Fruit fly (Drosophila melanogaster) whole organism, embryonic: Measurements from ENCODE around the gene Vps39.

Experiments used
- Aef1 ChIP-seq: fragments of 200-800 bp; sonication (Bioruptor generic); IDR thresholded peaks from 3 replicates; pipeline ENCODE4 v1.3.6; 2022; ENCODE audit warnings: missing biosample characterization, missing genetic modification characterization
- BEAF-32 ChIP-seq: fragments of 200-800 bp; sonication (Bioruptor generic); optimal IDR thresholded peaks from 3 replicates; lab custom pipeline; 2017; ENCODE audit warnings: missing biosample characterization, missing genetic modification characterization, mild to moderate bottlenecking, moderate library complexity, missing genetic modification reagents
- Blimp-1 ChIP-seq: fragments of 200-800 bp; sonication (Bioruptor generic); optimal IDR thresholded peaks from 3 replicates; lab custom pipeline; 2018; ENCODE audit warnings: missing biosample characterization, missing genetic modification characterization, mild to moderate bottlenecking, moderate library complexity, missing genetic modification reagents
- C15 ChIP-seq: fragments of 200-800 bp; sonication (Bioruptor generic); IDR thresholded peaks from 3 replicates; pipeline ENCODE4 v1.3.6; 2022; ENCODE audit warnings: missing biosample characterization, missing genetic modification characterization
- CG10274 ChIP-seq: fragments of 200-800 bp; sonication (Bioruptor generic); optimal IDR thresholded peaks from 3 replicates; lab custom pipeline; 2017; ENCODE audit warnings: missing biosample characterization, mild to moderate bottlenecking, missing genetic modification characterization
- CG10321 ChIP-seq: fragments of 200-800 bp; sonication (Bioruptor generic); IDR thresholded peaks from 2 replicates; pipeline ENCODE4 v1.3.6; 2022; ENCODE audit warnings: missing biosample characterization, missing genetic modification characterization
- CG10565 ChIP-seq: fragments of 200-800 bp; sonication (Bioruptor generic); optimal IDR thresholded peaks from 3 replicates; lab custom pipeline; 2016; ENCODE audit warnings: missing biosample characterization, mild to moderate bottlenecking, missing genetic modification characterization
- CG10979 ChIP-seq: fragments of 200-800 bp; sonication (Bioruptor generic); optimal IDR thresholded peaks from 2 replicates; lab custom pipeline; 2018; ENCODE audit warnings: missing biosample characterization, mild to moderate bottlenecking, missing genetic modification characterization, moderate library complexity
- CG11398 ChIP-seq: fragments of 200-800 bp; sonication (Bioruptor generic); optimal IDR thresholded peaks from 2 replicates; lab custom pipeline; 2016; ENCODE audit warnings: missing biosample characterization, missing genetic modification characterization
- CG12942 ChIP-seq: fragments of 200-800 bp; sonication (Bioruptor generic); optimal IDR thresholded peaks from 3 replicates; lab custom pipeline; 2016; ENCODE audit warnings: missing biosample characterization, missing genetic modification characterization
- CG30020 ChIP-seq: fragments of 200-800 bp; optimal IDR thresholded peaks from 2 replicates; lab custom pipeline; 2019; ENCODE audit warnings: missing biosample characterization, mild to moderate bottlenecking, missing genetic modification characterization, moderate library complexity
- CG3163 ChIP-seq: fragments of 200-800 bp; sonication (Bioruptor generic); optimal IDR thresholded peaks from 3 replicates; lab custom pipeline; 2016; ENCODE audit warnings: missing biosample characterization, missing genetic modification characterization
- CG32767 ChIP-seq: fragments of 200-800 bp; sonication (Bioruptor generic); IDR thresholded peaks from 2 replicates; pipeline ENCODE4 v1.3.6; 2022; ENCODE audit warnings: missing biosample characterization, missing genetic modification characterization
- CG4424 ChIP-seq: fragments of 200-800 bp; sonication (Bioruptor generic); optimal IDR thresholded peaks from 3 replicates; lab custom pipeline; 2016; ENCODE audit warnings: missing biosample characterization, missing genetic modification characterization
- CG4617 ChIP-seq: fragments of 200-800 bp; sonication (Bioruptor generic); optimal IDR thresholded peaks from 3 replicates; lab custom pipeline; 2016; ENCODE audit warnings: missing biosample characterization, missing genetic modification characterization, borderline replicate concordance
- CG4730 ChIP-seq: fragments of 200-800 bp; sonication (Bioruptor generic); IDR thresholded peaks from 2 replicates; pipeline ENCODE4 v1.3.6; 2022; ENCODE audit warnings: missing biosample characterization, missing genetic modification characterization
- CG4820 ChIP-seq: fragments of 200-800 bp; sonication (Bioruptor generic); optimal IDR thresholded peaks from 3 replicates; lab custom pipeline; 2016; ENCODE audit warnings: missing biosample characterization, missing genetic modification characterization
- CG5953 ChIP-seq: fragments of 200-800 bp; sonication (Bioruptor generic); IDR thresholded peaks from 2 replicates; pipeline ENCODE4 v1.3.6; 2022; ENCODE audit warnings: missing biosample characterization, missing genetic modification characterization
- CG7987 ChIP-seq: fragments of 200-800 bp; sonication (Bioruptor generic); optimal IDR thresholded peaks from 2 replicates; lab custom pipeline; 2018; ENCODE audit warnings: missing biosample characterization, mild to moderate bottlenecking, missing genetic modification characterization, moderate library complexity
- CG8478 ChIP-seq: fragments of >200 bp; optimal IDR thresholded peaks from 2 replicates; lab custom pipeline; 2018
- CTCF ChIP-seq: fragments of 200-800 bp; sonication (Bioruptor generic); optimal IDR thresholded peaks from 2 replicates; lab custom pipeline; 2017; ENCODE audit warnings: missing biosample characterization, mild to moderate bottlenecking, missing genetic modification characterization, moderate library complexity
- D19B ChIP-seq: fragments of 200-800 bp; sonication (Bioruptor generic); optimal IDR thresholded peaks from 2 replicates; lab custom pipeline; 2017; ENCODE audit warnings: missing biosample characterization, mild to moderate bottlenecking, missing genetic modification characterization
- Dek ChIP-seq: fragments of 200-800 bp; sonication (Bioruptor generic); optimal IDR thresholded peaks from 3 replicates; lab custom pipeline; 2019; ENCODE audit warnings: missing biosample characterization, mild to moderate bottlenecking, missing genetic modification characterization, moderate library complexity
- Doc3 ChIP-seq: fragments of 200-800 bp; sonication (Bioruptor generic); IDR thresholded peaks from 3 replicates; pipeline ENCODE4 v1.3.6; 2022; ENCODE audit warnings: missing biosample characterization, missing genetic modification characterization; ENCODE audit not compliant: partially characterized antibody
- E2f1 ChIP-seq: fragments of 200-800 bp; sonication (Bioruptor generic); IDR thresholded peaks from 2 replicates; pipeline ENCODE4 v1.3.6; 2022; ENCODE audit warnings: missing biosample characterization, missing genetic modification characterization
- Fer3 ChIP-seq: fragments of 200-800 bp; sonication (Bioruptor generic); optimal IDR thresholded peaks from 2 replicates; lab custom pipeline; 2018; ENCODE audit warnings: missing biosample characterization, mild to moderate bottlenecking, missing genetic modification characterization, moderate library complexity
- HmgZ ChIP-seq: fragments of 200-800 bp; sonication (Bioruptor generic); optimal IDR thresholded peaks from 2 replicates; lab custom pipeline; 2018; ENCODE audit warnings: missing biosample characterization, mild to moderate bottlenecking, missing genetic modification characterization
- Hmr ChIP-seq: fragments of 200-800 bp; sonication (Bioruptor generic); optimal IDR thresholded peaks from 3 replicates; lab custom pipeline; 2017; ENCODE audit warnings: mild to moderate bottlenecking, missing biosample characterization, missing genetic modification reagents, missing genetic modification characterization
- Hr3 ChIP-seq: fragments of 200-800 bp; sonication (Bioruptor generic); optimal IDR thresholded peaks from 3 replicates; lab custom pipeline; 2016; ENCODE audit warnings: missing biosample characterization, missing genetic modification characterization
- Med ChIP-seq: fragments of 200-800 bp; sonication (Bioruptor generic); peaks from one replicate; lab custom pipeline; 2016; ENCODE audit warnings: missing biosample characterization, missing genetic modification characterization, mild to moderate bottlenecking, inconsistent platforms, moderate library complexity
- Myb ChIP-seq: fragments of 200-800 bp; sonication (Bioruptor generic); optimal IDR thresholded peaks from 2 replicates; lab custom pipeline; 2016; ENCODE audit warnings: missing biosample characterization, missing genetic modification characterization
- Scr ChIP-seq: fragments of 200-800 bp; sonication (Bioruptor generic); IDR thresholded peaks from 2 replicates; pipeline ENCODE4 v1.3.6; 2022; ENCODE audit warnings: missing biosample characterization, missing genetic modification characterization; ENCODE audit not compliant: partially characterized antibody
- Sin3A ChIP-seq: fragments of >200 bp; optimal IDR thresholded peaks from 2 replicates; lab custom pipeline; 2018
- Sry-δ ChIP-seq: fragments of 200-800 bp; sonication (Bioruptor generic); optimal IDR thresholded peaks from 2 replicates; lab custom pipeline; 2016; ENCODE audit warnings: missing biosample characterization, missing genetic modification characterization
- Xbp1 ChIP-seq: fragments of 200-800 bp; sonication (Bioruptor generic); optimal IDR thresholded peaks from 3 replicates; lab custom pipeline; 2016; ENCODE audit warnings: missing biosample characterization, mild to moderate bottlenecking, missing genetic modification characterization
- ara ChIP-seq: fragments of 200-800 bp; sonication (Bioruptor generic); IDR thresholded peaks from 2 replicates; pipeline ENCODE4 v1.3.6; 2022; ENCODE audit warnings: missing biosample characterization, missing genetic modification characterization
- ash1 ChIP-seq: fragments of 200-800 bp; sonication (Bioruptor generic); optimal IDR thresholded peaks from 2 replicates; lab custom pipeline; 2018; ENCODE audit warnings: missing biosample characterization, mild to moderate bottlenecking, missing genetic modification characterization
- bcd ChIP-seq: fragments of 200-800 bp; sonication (Bioruptor generic); optimal IDR thresholded peaks from 2 replicates; lab custom pipeline; 2017; ENCODE audit warnings: missing biosample characterization, mild to moderate bottlenecking, missing genetic modification characterization
- dimm ChIP-seq: fragments of 200-800 bp; sonication (Bioruptor generic); IDR thresholded peaks from 2 replicates; pipeline ENCODE4 v1.3.6; 2022; ENCODE audit warnings: missing biosample characterization, missing genetic modification characterization
- dysf ChIP-seq: fragments of 200-800 bp; sonication (Bioruptor generic); IDR thresholded peaks from 3 replicates; pipeline ENCODE4 v1.3.6; 2022; ENCODE audit warnings: missing biosample characterization, missing genetic modification characterization
- ems ChIP-seq: fragments of 200-800 bp; sonication (Bioruptor generic); optimal IDR thresholded peaks from 3 replicates; lab custom pipeline; 2016; ENCODE audit warnings: missing biosample characterization, missing genetic modification characterization
- ewg ChIP-seq: fragments of 200-800 bp; sonication (Bioruptor generic); optimal IDR thresholded peaks from 3 replicates; lab custom pipeline; 2017; ENCODE audit warnings: mild to moderate bottlenecking, missing biosample characterization, missing genetic modification reagents, missing genetic modification characterization
- eyg ChIP-seq: fragments of 200-800 bp; sonication (Bioruptor generic); optimal IDR thresholded peaks from 3 replicates; lab custom pipeline; 2016; ENCODE audit warnings: missing biosample characterization, missing genetic modification characterization
- h ChIP-seq: fragments of >200 bp; optimal IDR thresholded peaks from 2 replicates; lab custom pipeline; 2017
- ham ChIP-seq: fragments of 200-800 bp; sonication (Bioruptor generic); IDR thresholded peaks from 2 replicates; pipeline ENCODE4 v1.3.6; 2022; ENCODE audit warnings: missing biosample characterization, missing genetic modification characterization
- kay ChIP-seq: fragments of 200-800 bp; sonication (Bioruptor generic); optimal IDR thresholded peaks from 2 replicates; lab custom pipeline; 2016; ENCODE audit warnings: missing biosample characterization, missing genetic modification characterization
- nerfin-2 ChIP-seq: fragments of 200-800 bp; sonication (Bioruptor generic); IDR thresholded peaks from 2 replicates; pipeline ENCODE4 v1.3.6; 2022; ENCODE audit warnings: missing biosample characterization, missing genetic modification characterization; ENCODE audit not compliant: partially characterized antibody
- pnt ChIP-seq: fragments of 200-800 bp; sonication (Bioruptor generic); optimal IDR thresholded peaks from 3 replicates; lab custom pipeline; 2016; ENCODE audit warnings: missing biosample characterization, missing genetic modification characterization
- pum ChIP-seq: fragments of 200-800 bp; sonication (Bioruptor generic); optimal IDR thresholded peaks from 2 replicates; lab custom pipeline; 2016; ENCODE audit warnings: missing biosample characterization, missing genetic modification characterization
- sens ChIP-seq: fragments of 200-800 bp; sonication (Bioruptor generic); peaks from one replicate; lab custom pipeline; 2016; ENCODE audit warnings: missing biosample characterization, missing genetic modification characterization
- sim ChIP-seq: fragments of 200-800 bp; sonication (Bioruptor generic); IDR thresholded peaks from 2 replicates; pipeline ENCODE4 v1.3.6; 2022; ENCODE audit warnings: missing biosample characterization, missing genetic modification characterization
- sr ChIP-seq: fragments of 200-800 bp; sonication (Bioruptor generic); IDR thresholded peaks from 3 replicates; pipeline ENCODE4 v1.3.6; 2022; ENCODE audit warnings: missing biosample characterization, missing genetic modification characterization
- usp ChIP-seq: fragments of >200 bp; optimal IDR thresholded peaks from 2 replicates; lab custom pipeline; 2017; ENCODE audit warnings: missing biosample characterization, missing genetic modification characterization
- wor ChIP-seq: fragments of 200-800 bp; sonication (Bioruptor generic); IDR thresholded peaks from 2 replicates; pipeline ENCODE4 v1.3.6; 2022; ENCODE audit warnings: missing biosample characterization, missing genetic modification characterization

Gene Vps39

dm6 chr3R:18301569-18301968 lies 27.3 kb upstream of the Vps39 start, which contains the start of gene Polr1E (continued):
- TF ChIP-seq CG10274: no peak
- TF ChIP-seq CG12942 (GFP tag; lab: Kevin White, UChicago): no peak
- no peak for TF ChIP-seq Dek (tag; lab: Kevin White, UChicago)
- TF ChIP-seq Sin3A (lab: Kevin White, UChicago): no peak
- TF ChIP-seq CG3163: no peak
- no peak for TF ChIP-seq ewg (GFP tag; lab: Kevin White, UChicago)
- TF ChIP-seq CG30020 (tag; lab: Kevin White, UChicago): peak; percentile 37
- TF ChIP-seq ems (GFP tag; lab: Kevin White, UChicago): peak; percentile 19
- TF ChIP-seq Scr (GFP tag; lab: Robert Waterston, UW): peak; percentile 64
- no peak for TF ChIP-seq CG4730 (GFP tag; lab: Robert Waterston, UW)
- TF ChIP-seq C15 (GFP tag; lab: Robert Waterston, UW): no peak
- TF ChIP-seq CG4617 (GFP tag; lab: Kevin White, UChicago): peak; percentile 46
- TF ChIP-seq ara (GFP tag; lab: Robert Waterston, UW): no peak
- no peak for TF ChIP-seq CG10321 (GFP tag; lab: Robert Waterston, UW)
- peak; percentile 41 for TF ChIP-seq HmgZ
- TF ChIP-seq Sry-δ: peak; percentile 59
- TF ChIP-seq Blimp-1: no peak
- TF ChIP-seq kay: no peak
- TF ChIP-seq h: no peak
- peak; percentile 24 for TF ChIP-seq Xbp1 (GFP tag; lab: Kevin White, UChicago)
- no peak for TF ChIP-seq wor
- TF ChIP-seq sr: no peak
- no peak for TF ChIP-seq CG10565 (GFP tag; lab: Kevin White, UChicago)
- no peak for TF ChIP-seq CG32767 (GFP tag; lab: Robert Waterston, UW)
- TF ChIP-seq ash1 (GFP tag; lab: Kevin White, UChicago): no peak
- peak; percentile 60 for TF ChIP-seq Med (GFP tag; lab: Kevin White, UChicago)
- TF ChIP-seq Hmr (GFP tag; lab: Kevin White, UChicago): no peak
- TF ChIP-seq CG5953 (GFP tag; lab: Robert Waterston, UW): no peak
- TF ChIP-seq pum (GFP tag; lab: Kevin White, UChicago): no peak
- peak; percentile 44; the same call in 1 of the 2 replicates for TF ChIP-seq nerfin-2 (GFP tag; lab: Robert Waterston, UW)
- TF ChIP-seq CG11398 (GFP tag; lab: Kevin White, UChicago): no peak
- TF ChIP-seq CG4424 (GFP tag; lab: Kevin White, UChicago): no peak
- TF ChIP-seq CG4820 (GFP tag; lab: Kevin White, UChicago): no peak
- TF ChIP-seq CG7987 (GFP tag; lab: Kevin White, UChicago): no peak
- TF ChIP-seq D19B (GFP tag; lab: Kevin White, UChicago): no peak
- TF ChIP-seq Hr3: no peak
- no peak for TF ChIP-seq dysf (GFP tag; lab: Robert Waterston, UW)
- no peak for TF ChIP-seq CG8478 (lab: Kevin White, UChicago)
- TF ChIP-seq E2f1: no peak
- TF ChIP-seq Myb: peak; percentile 91
- TF ChIP-seq usp (GFP tag; lab: Kevin White, UChicago): no peak
- TF ChIP-seq Aef1: no peak
- no peak for TF ChIP-seq eyg (GFP tag; lab: Kevin White, UChicago)
- no peak for TF ChIP-seq sim (GFP tag; lab: Robert Waterston, UW)
- no peak for TF ChIP-seq Fer3 (tag; lab: Kevin White, UChicago)
- no peak for TF ChIP-seq CTCF (GFP tag; lab: Kevin White, UChicago)
- TF ChIP-seq CG10979: no peak
- no peak for TF ChIP-seq dimm (GFP tag; lab: Robert Waterston, UW)
- peak; percentile 58; the same call in 2 of the 3 replicates for TF ChIP-seq Doc3
- TF ChIP-seq sens (GFP tag; lab: Kevin White, UChicago): peak; percentile 70
- TF ChIP-seq BEAF-32 (GFP tag; lab: Kevin White, UChicago): peak; percentile 60
- TF ChIP-seq ham (GFP tag; lab: Robert Waterston, UW): no peak
- TF ChIP-seq bcd (GFP tag; lab: Kevin White, UChicago): no peak
- no peak for TF ChIP-seq pnt (GFP tag; lab: Kevin White, UChicago)
